Worm (Caenorhabditis elegans): Measurements from ENCODE around the gene C48B4.10.

Gene C48B4.10

DNA sequence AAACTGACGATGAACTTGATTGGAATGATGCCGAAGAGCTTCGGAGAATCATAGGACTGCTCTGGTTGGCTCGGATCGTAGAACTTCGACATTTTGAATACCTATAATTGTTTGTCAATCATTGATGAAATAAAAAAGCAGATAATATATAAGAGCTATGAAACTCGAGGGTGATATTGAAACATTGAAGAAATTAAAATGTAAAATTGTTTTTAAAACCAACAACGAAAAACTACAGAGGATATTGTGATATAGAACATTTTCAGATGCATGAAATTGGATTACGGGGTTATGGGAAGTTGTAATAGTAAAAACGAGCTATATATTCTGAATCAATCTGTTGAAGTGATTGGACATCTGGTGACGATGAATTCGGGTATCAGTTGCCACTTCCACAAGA, at the start of gene C48B4.10:
Gene C48B4.10 (minus strand): TSS at position 101 of the 400 bp plus-strand sequence.
- TF ChIP-seq ceh-16 (tag; optimal IDR thresholded peaks at IDR 0.05), result no peak
- TF ChIP-seq nhr-11 (tag; optimal IDR thresholded peaks at IDR 0.05), result no peak
- no peak for TF ChIP-seq skn-1 (tag; optimal IDR thresholded peaks at IDR 0.05)
- no peak for TF ChIP-seq eor-1 (tag; optimal IDR thresholded peaks at IDR 0.05)
- TF ChIP-seq mml-1 (tag; optimal IDR thresholded peaks at IDR 0.05), result no peak
- TF ChIP-seq pha-4 (tag; optimal IDR thresholded peaks at IDR 0.05), result no peak
- no peak for TF ChIP-seq elt-2 (tag; optimal IDR thresholded peaks at IDR 0.05)
- TF ChIP-seq lsy-12 (tag; optimal IDR thresholded peaks at IDR 0.05), result no peak
- no peak for TF ChIP-seq unc-62 (GFP tag; optimal IDR thresholded peaks at IDR 0.05)

DNA sequence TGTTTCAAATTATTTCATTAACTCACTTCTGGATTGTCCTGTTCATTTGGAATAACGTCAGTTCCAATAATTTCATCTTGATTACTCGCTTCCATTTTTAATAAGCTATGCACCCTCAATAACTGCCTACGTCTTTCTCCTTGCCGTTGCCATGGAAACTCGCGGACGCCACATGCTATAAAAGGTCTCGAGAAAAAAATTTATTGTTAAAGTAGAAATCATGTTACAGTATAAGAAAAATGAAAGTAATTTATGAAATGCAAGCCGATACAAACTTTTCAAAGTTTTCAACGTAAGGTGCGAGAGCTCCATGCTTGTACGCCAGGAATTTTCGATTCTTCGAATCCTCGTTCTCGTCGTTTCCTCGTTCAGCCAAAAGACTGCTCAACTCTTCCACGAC, 47.8 kb upstream of the C48B4.10 start, which contains the start of gene bbs-4:
Gene bbs-4 (minus strand): TSS at position 101 of the 400 bp plus-strand sequence.
- no peak for TF ChIP-seq nhr-23 (tag; optimal IDR thresholded peaks at IDR 0.05)
- no peak for TF ChIP-seq mdl-1 (tag; optimal IDR thresholded peaks at IDR 0.05)
- TF ChIP-seq zag-1 (tag; optimal IDR thresholded peaks at IDR 0.05), result no peak
- no peak for TF ChIP-seq nhr-43 (tag; optimal IDR thresholded peaks at IDR 0.05; ENCODE audit: poor library complexity, severe bottlenecking)
- no peak for TF ChIP-seq daf-12 (tag; optimal IDR thresholded peaks at IDR 0.05)
- no peak for TF ChIP-seq ceh-9 (tag; optimal IDR thresholded peaks at IDR 0.05)
- TF ChIP-seq nhr-12 (tag; optimal IDR thresholded peaks at IDR 0.05), result no peak
- no peak for TF ChIP-seq unc-39 (tag; optimal IDR thresholded peaks at IDR 0.05)
- TF ChIP-seq ceh-28 (tag; optimal IDR thresholded peaks at IDR 0.05), result no peak
- no peak for TF ChIP-seq nhr-28 (tag; optimal IDR thresholded peaks at IDR 0.05)
- TF ChIP-seq nhr-76 (tag; optimal IDR thresholded peaks at IDR 0.05), result no peak
- TF ChIP-seq ama-1 (optimal IDR thresholded peaks at IDR 0.05), result no peak
- no peak for TF ChIP-seq nhr-237 (tag; optimal IDR thresholded peaks at IDR 0.05)
- no peak for TF ChIP-seq nhr-11 (tag; optimal IDR thresholded peaks at IDR 0.05)
- TF ChIP-seq snpc-4 (tag; optimal IDR thresholded peaks at IDR 0.05), result no peak
- no peak for TF ChIP-seq egl-5 (tag; optimal IDR thresholded peaks at IDR 0.05)
- TF ChIP-seq elt-3 (tag; optimal IDR thresholded peaks at IDR 0.05), result no peak
- TF ChIP-seq lin-39 (tag; optimal IDR thresholded peaks at IDR 0.05), result no peak

DNA sequence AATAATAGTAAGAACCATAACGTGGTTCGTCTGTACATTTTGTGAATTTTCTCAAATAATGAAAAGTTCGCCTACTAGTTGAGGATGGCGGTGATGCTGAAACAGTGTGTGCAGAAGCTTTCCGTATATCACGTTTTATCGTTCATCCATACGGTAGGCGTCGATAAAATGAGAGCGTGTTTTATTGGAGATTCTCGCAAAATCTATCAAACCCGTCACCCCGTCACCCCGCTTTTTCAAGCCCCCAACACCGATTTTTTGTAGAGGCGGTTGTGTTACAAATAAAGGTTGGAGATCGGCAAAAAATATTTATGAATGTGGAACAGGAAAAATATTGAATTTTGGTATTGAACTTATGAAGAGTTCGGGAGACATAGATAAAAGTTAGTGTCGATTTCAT, 44.3 kb upstream of the C48B4.10 start, which contains the start of gene clec-161:
Gene clec-161 (minus strand): TSS at position 101 of the 400 bp plus-strand sequence.
- TF ChIP-seq zag-1 (tag; optimal IDR thresholded peaks at IDR 0.05) (no peak), tbx-2 (tag; optimal IDR thresholded peaks at IDR 0.05) (no peak), daf-12 (tag; optimal IDR thresholded peaks at IDR 0.05) (no peak)

DNA sequence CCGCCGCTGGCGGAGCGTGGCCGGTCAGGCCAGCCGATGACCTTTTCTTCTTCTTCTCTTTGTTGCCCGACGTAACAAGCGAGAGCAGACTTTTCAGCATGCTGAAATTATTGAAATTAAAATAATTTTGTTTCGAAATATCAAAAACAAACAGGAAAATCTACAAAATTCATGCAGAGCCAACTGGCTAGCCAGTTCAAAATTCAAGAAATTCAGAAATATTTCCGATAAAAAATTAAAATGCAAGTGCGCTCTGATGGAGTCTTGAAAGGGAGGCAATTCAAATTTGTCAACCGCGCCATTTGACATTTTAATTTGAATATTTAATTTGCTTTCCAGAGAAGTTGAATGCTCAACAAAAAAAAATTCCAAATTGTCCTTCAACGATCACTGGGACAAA, 36.3 kb upstream of the C48B4.10 start, which contains the start of gene F58A4.2:
Gene F58A4.2 (minus strand): TSS at position 101 of the 400 bp plus-strand sequence.
- no peak for TF ChIP-seq nhr-77 (tag; optimal IDR thresholded peaks at IDR 0.05)
- no peak for TF ChIP-seq pqm-1 (tag; optimal IDR thresholded peaks at IDR 0.05)
- no peak for TF ChIP-seq elt-1 (tag; optimal IDR thresholded peaks at IDR 0.05)
- TF ChIP-seq snpc-4 (tag; optimal IDR thresholded peaks at IDR 0.05), result no peak
- no peak for TF ChIP-seq egl-5 (tag; optimal IDR thresholded peaks at IDR 0.05)
- TF ChIP-seq nhr-67 (tag; optimal IDR thresholded peaks at IDR 0.05), result no peak
- TF ChIP-seq nfya-1 (tag; optimal IDR thresholded peaks at IDR 0.05; ENCODE audit: insufficient read depth), result no peak
- TF ChIP-seq ceh-28 (tag; optimal IDR thresholded peaks at IDR 0.05), result no peak
- no peak for TF ChIP-seq elt-2 (tag; optimal IDR thresholded peaks at IDR 0.05)
- no peak for TF ChIP-seq fos-1 (tag; optimal IDR thresholded peaks at IDR 0.05)
- no peak for TF ChIP-seq lsy-12 (tag; optimal IDR thresholded peaks at IDR 0.05)
- TF ChIP-seq ceh-16 (tag; optimal IDR thresholded peaks at IDR 0.05), result no peak
- TF ChIP-seq nhr-12 (tag; optimal IDR thresholded peaks at IDR 0.05), result no peak
- TF ChIP-seq ceh-9 (tag; optimal IDR thresholded peaks at IDR 0.05), result no peak
- TF ChIP-seq eor-1 (tag; optimal IDR thresholded peaks at IDR 0.05), result no peak
- TF ChIP-seq unc-62 (GFP tag; optimal IDR thresholded peaks at IDR 0.05), result no peak
- TF ChIP-seq egl-27 (tag; optimal IDR thresholded peaks at IDR 0.05), result no peak
- no peak for TF ChIP-seq nhr-11 (tag; optimal IDR thresholded peaks at IDR 0.05)

DNA sequence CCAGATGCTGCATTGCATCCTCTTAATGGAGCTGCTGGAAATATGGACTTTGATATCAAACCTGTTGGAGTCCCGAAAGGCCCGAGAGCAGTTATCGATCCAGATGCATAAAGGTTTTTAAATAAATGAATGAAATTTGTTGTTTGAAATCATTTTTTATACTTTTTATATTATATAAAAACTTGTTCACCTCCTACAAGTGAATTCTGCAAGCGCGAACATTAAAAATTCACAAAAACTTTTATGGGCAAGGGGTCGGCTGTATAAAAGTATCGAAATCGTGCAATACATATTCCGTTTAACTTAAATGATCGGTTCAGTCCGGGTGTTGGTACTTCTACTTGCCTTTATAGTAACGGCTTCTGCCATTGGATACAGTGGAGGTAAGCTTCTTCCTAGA, 33.9 kb upstream of the C48B4.10 start, which contains the start of gene F58A4.1:
Gene F58A4.1 (plus strand): TSS at position 301 of the 400 bp plus-strand sequence.
- no peak for TF ChIP-seq lsy-12 (tag; optimal IDR thresholded peaks at IDR 0.05)
- no peak for TF ChIP-seq hmg-11 (tag; optimal IDR thresholded peaks at IDR 0.05)
- TF ChIP-seq lin-15B (tag; optimal IDR thresholded peaks at IDR 0.05), result no peak
- TF ChIP-seq nhr-237 (tag; optimal IDR thresholded peaks at IDR 0.05), result no peak
- TF ChIP-seq mml-1 (tag; optimal IDR thresholded peaks at IDR 0.05), result no peak
- TF ChIP-seq elt-2 (tag; optimal IDR thresholded peaks at IDR 0.05), result no peak
- TF ChIP-seq nhr-43 (tag; optimal IDR thresholded peaks at IDR 0.05; ENCODE audit: poor library complexity, severe bottlenecking), result no peak
- TF ChIP-seq ztf-4 (tag; optimal IDR thresholded peaks at IDR 0.05), result no peak
- TF ChIP-seq pqm-1 (tag; optimal IDR thresholded peaks at IDR 0.05), result no peak
- no peak for TF ChIP-seq aly-2 (tag; optimal IDR thresholded peaks at IDR 0.05)
- no peak for TF ChIP-seq nhr-67 (tag; optimal IDR thresholded peaks at IDR 0.05)
- no peak for TF ChIP-seq nhr-12 (tag; optimal IDR thresholded peaks at IDR 0.05)
- TF ChIP-seq ceh-9 (tag; optimal IDR thresholded peaks at IDR 0.05), result no peak
- TF ChIP-seq ama-1 (optimal IDR thresholded peaks at IDR 0.05), result no peak

Data from whole organism, L3 larva.